Worm (Caenorhabditis elegans): ENCODE measurements around the gene T24D5.4.
"Not testable (repeated sequence)": the region's sequence is repeated elsewhere in the genome, so short reads cannot be mapped to it uniquely, and the experiment has no call there.

T24D5.4 gene

DNA sequence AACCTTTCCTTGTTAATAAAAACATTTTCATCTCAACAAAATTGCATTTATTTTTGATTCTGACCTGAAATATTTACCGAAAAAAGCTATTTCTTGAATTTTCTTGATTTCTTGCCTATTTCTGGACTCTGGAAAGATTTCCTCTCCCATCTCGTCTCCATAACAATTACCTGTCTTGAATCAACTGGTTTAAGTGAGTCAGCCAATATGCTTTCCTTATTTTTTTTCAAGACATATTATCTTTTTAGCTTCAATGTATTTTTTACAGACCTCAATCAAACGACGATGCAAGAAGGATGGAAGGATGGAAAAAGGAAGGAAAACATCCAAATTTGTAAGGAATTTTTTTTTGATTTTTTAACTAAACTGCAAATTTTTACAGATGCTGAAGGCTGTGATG is 5.6 kb downstream of the T24D5.4 start:
- no peak for TF ChIP-seq F49E8.2 (tag; optimal IDR thresholded peaks at IDR 0.05; ENCODE audit: insufficient read depth)
- TF ChIP-seq B0336.3 (GFP tag; IDR thresholded peaks at IDR 0.05), result no peak
- no peak for TF ChIP-seq lsy-27 (tag; optimal IDR thresholded peaks at IDR 0.05; ENCODE audit: borderline replicate concordance, insufficient read depth)
- no peak for TF ChIP-seq akir-1 (GFP tag; optimal IDR thresholded peaks at IDR 0.05)
- TF ChIP-seq unc-130 (GFP tag; optimal IDR thresholded peaks at IDR 0.05), result no peak
- no peak for TF ChIP-seq ekl-4 (GFP tag; IDR thresholded peaks at IDR 0.05)
- TF ChIP-seq nhr-120 (GFP tag; IDR thresholded peaks at IDR 0.05), result no peak
- no peak for TF ChIP-seq tbx-9 (tag; optimal IDR thresholded peaks at IDR 0.05; ENCODE audit: borderline replicate concordance)
- no peak for TF ChIP-seq dox-1 (GFP tag; IDR thresholded peaks at IDR 0.05)
- no peak for TF ChIP-seq ztf-6 (GFP tag; IDR thresholded peaks at IDR 0.05)
- no peak for TF ChIP-seq rcor-1 (GFP tag; IDR thresholded peaks at IDR 0.05)
- TF ChIP-seq Y79H2A.3 (GFP tag; conservative IDR thresholded peaks at IDR 0.05), result no peak
- no peak for TF ChIP-seq chd-7 (tag; optimal IDR thresholded peaks at IDR 0.05)
- no peak for TF ChIP-seq bed-1 (GFP tag; IDR thresholded peaks at IDR 0.05)
- TF ChIP-seq ztf-28 (GFP tag; IDR thresholded peaks at IDR 0.05), result no peak

DNA sequence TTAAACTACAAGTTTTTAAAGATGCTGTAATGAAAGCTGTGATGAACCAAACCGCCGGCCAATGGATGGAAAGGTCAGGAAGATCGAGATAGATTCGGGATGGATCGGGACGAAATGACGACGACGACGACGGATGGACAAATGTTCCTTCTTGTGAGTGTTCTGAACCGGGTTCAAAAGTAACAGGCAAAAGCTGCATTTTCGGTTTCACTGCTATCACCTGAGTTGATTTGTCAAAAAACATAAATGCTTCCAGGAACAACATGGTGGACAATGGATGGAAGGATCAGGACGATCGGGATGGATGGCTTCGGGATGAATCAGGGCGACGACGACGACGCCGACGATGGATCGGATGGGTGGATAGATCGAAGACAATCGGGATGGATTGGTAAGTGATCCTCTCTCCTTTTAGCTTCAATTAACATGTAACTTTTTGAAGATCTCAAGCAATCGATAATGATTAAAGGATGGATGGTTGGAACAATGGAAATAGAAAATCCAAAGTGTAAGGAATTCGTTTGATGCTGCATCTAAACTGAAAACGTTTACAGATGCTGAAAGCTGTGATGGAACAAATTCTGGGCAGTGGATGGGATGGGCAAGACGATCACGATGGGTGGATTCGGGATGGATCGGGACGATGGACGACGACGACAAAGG is 6.5 kb downstream of the T24D5.4 start, which contains the start of the genes T24D5.6 and R09A8.9:
Gene T24D5.6 (plus strand): TSS at position 301 of the 663 bp plus-strand sequence.
Gene R09A8.9 (plus strand): TSS at position 613 of the 663 bp plus-strand sequence.
- TF ChIP-seq ztf-18 (tag; optimal IDR thresholded peaks at IDR 0.05) (no peak), dpff-1 (tag; optimal IDR thresholded peaks at IDR 0.05) (no peak), B0336.3 (GFP tag; IDR thresholded peaks at IDR 0.05) (no peak), repo-1 (tag; optimal IDR thresholded peaks at IDR 0.05) (no peak), lir-1 (GFP tag; conservative IDR thresholded peaks at IDR 0.05) (no peak), nhr-179 (tag; optimal IDR thresholded peaks at IDR 0.05) (no peak), B0019.2 (GFP tag; conservative IDR thresholded peaks at IDR 0.05) (no peak), lin-54 (GFP tag; optimal IDR thresholded peaks at IDR 0.05) (no peak), K11D2.4 (GFP tag; IDR thresholded peaks at IDR 0.05) (no peak), tbp1 (GFP tag; optimal IDR thresholded peaks at IDR 0.05) (no peak), let-607 (tag; optimal IDR thresholded peaks at IDR 0.05) (no peak)

DNA sequence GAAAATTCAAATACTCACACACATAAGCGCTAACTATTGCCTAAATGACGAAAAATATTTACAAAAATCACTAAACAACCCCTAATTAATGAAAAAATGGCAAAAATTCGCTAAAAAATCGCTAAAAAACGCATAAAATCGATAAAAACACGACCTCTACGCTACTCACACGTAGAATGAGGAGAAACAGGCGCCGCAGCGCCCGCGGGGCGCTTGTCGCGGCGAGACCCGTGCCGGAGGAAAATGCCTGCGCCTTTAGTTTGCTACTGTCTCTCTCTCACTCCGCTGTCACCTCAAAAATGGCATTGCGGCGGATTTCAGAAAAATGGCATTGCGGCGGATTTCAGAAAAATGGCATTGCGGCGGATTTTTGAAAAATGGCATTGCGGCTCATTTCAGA is 10.6 kb downstream of the T24D5.4 start:
- 0 out of 2 replicates have a peak, but pooled peaks have one; percentile 15 for TF ChIP-seq zfh-2 (GFP tag; conservative IDR thresholded peaks at IDR 0.05)

DNA sequence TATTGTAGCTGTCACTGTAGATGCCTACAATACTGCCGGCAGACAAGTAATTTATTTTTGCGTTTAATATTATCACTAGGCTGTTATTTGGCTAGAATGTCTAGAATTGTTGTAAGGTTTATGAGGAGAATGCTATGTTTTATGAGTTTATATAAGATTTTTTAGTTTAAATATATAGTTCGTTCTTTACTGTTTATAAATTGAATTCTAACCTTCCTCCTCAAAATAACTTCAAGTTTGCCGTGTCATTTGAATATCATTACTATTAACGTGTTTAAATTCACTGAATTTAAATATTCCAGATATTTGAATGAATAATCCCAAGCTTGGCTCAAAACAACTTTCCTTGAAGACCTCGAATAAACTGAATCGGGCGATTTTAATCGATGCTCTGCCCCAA is 16.5 kb downstream of the T24D5.4 start, which contains the start of gene R09A8.1:
Gene R09A8.1 (plus strand): TSS at position 301 of the 400 bp plus-strand sequence.
- TF ChIP-seq unc-62 (GFP tag; optimal IDR thresholded peaks at IDR 0.05); B0261.1 (tag; optimal IDR thresholded peaks at IDR 0.05); attf-3 (GFP tag; conservative IDR thresholded peaks at IDR 0.05): not testable (repeated sequence)

DNA sequence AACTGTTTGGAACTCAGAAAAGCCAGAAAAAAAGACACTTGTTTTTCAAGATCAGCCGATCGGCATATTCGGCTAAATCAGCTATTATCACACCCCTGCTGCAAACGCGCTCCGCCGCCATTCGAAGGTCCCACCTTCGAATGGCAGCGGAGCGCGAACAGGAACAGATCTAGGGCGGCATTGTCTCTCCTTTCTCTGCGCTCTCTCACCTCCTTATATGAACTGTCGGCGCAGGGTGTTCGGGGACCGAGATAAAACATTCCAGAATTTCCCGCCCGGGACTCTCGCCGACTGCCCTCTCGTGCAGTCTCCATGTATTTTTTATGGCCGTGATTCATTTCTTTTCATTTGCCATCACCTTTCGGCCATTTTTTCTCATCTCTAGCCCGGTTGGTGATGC is 21.5 kb downstream of the T24D5.4 start:
- no peak for TF ChIP-seq hmg-20 (GFP tag; IDR thresholded peaks at IDR 0.05)
- TF ChIP-seq F37B4.10 (GFP tag; IDR thresholded peaks at IDR 0.05), result no peak
- 0 out of 2 replicates have a peak, but pooled peaks have one; percentile 63 for TF ChIP-seq madf-3 (GFP tag; IDR thresholded peaks at IDR 0.05)
- TF ChIP-seq nfya-1 (tag; optimal IDR thresholded peaks at IDR 0.05; ENCODE audit: borderline replicate concordance, insufficient read depth), result no peak
- TF ChIP-seq sea-2 (GFP tag; IDR thresholded peaks at IDR 0.05), result no peak
- TF ChIP-seq ztf-25 (GFP tag; IDR thresholded peaks at IDR 0.05), result 0 out of 2 replicates have a peak, but pooled peaks have one; percentile 28
- TF ChIP-seq lin-26 (GFP tag; IDR thresholded peaks at IDR 0.05), result no peak
- TF ChIP-seq mcd-1 (GFP tag; IDR thresholded peaks at IDR 0.05), result 0 out of 2 replicates have a peak, but pooled peaks have one; percentile 24
- TF ChIP-seq snpc-4 (GFP tag; optimal IDR thresholded peaks at IDR 0.05), result no peak
- no peak for TF ChIP-seq snpc-4 (tag; optimal IDR thresholded peaks at IDR 0.05)
- no peak for TF ChIP-seq akir-1 (GFP tag; optimal IDR thresholded peaks at IDR 0.05)
- 0 out of 2 replicates have a peak, but pooled peaks have one; percentile 47 for TF ChIP-seq hsf-1 (GFP tag; IDR thresholded peaks at IDR 0.05)
